Worm (Caenorhabditis elegans) whole organism, L4/young adult: Measurements from ENCODE around the gene K11C4.2.

Experiments used
- W03F9.2 ChIP-seq: fragments of 150-350 bp; optimal IDR thresholded peaks from 2 replicates; lab custom pipeline; 2014; ENCODE audit warnings: missing biosample characterization, missing genetic modification characterization
- him-1 ChIP-seq: sonication (generic microtip); optimal IDR thresholded peaks from 2 replicates; lab custom pipeline; 2016; ENCODE audit warnings: missing genotype, missing genetic modification reagents, missing genetic modification characterization, missing compliant biosample characterization

ce11 chrV:6875795-6876194 is 19.1 kb upstream of the K11C4.2 start:
- TF ChIP-seq him-1 (tag; lab: Kevin White, UChicago) (no peak), W03F9.2 (tag; lab: Kevin White, UChicago) (no peak)
